Worm (Caenorhabditis elegans): Measurements from ENCODE around the gene K09E4.3.

DNA sequence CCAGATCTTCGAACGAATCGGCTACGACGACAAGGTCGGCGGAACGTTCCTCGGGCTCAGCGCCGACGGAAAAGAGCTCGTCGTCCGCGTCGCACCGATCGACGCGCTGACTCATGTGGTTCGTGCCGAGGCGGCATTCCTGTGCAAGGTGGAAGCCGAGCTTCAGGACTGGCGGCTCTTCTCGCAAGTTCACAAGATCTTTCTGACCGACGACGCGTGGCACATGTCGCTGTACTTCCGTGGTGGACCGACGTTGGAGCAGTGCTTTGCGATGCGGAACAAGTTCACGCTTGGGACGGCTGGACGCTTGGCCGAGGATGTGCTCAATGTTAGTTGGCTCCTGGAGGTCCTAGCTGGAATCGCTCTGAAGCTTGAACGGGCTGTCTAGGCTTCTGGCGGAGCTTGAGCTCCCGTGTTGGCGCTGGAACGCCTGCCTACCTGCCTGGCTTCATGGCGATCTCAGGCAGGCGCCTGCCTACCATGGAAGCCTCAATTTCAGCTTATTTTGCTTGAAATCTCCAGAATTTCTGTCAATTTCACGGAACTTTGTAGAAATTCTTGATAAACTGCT lies 12.2 kb upstream of the K09E4.3 start:
- TF ChIP-seq ama-1 (optimal IDR thresholded peaks at IDR 0.05), result no peak
- TF ChIP-seq ama-1 (GFP tag; optimal IDR thresholded peaks at IDR 0.05), result no peak
- no peak for TF ChIP-seq ztf-28 (GFP tag; IDR thresholded peaks at IDR 0.05)
- no peak for TF ChIP-seq C06A6.2 (GFP tag; conservative IDR thresholded peaks at IDR 0.05)
- no peak for TF ChIP-seq unc-62 (GFP tag; optimal IDR thresholded peaks at IDR 0.05)
- TF ChIP-seq ceh-79 (tag; optimal IDR thresholded peaks at IDR 0.05), result no peak
- no peak for TF ChIP-seq hmg-20 (GFP tag; IDR thresholded peaks at IDR 0.05)
- no peak for TF ChIP-seq bed-1 (GFP tag; IDR thresholded peaks at IDR 0.05)
- TF ChIP-seq ceh-58 (GFP tag; IDR thresholded peaks at IDR 0.05), result no peak
- TF ChIP-seq snpc-3.4 (tag; optimal IDR thresholded peaks at IDR 0.05), result no peak
- no peak for TF ChIP-seq cebp-1 (GFP tag; IDR thresholded peaks at IDR 0.05)
- no peak for TF ChIP-seq cebp-1 (tag; optimal IDR thresholded peaks at IDR 0.05)
- TF ChIP-seq him-1 (tag; optimal IDR thresholded peaks at IDR 0.05), result no peak
